Worm (Caenorhabditis elegans): ENCODE measurements around the gene alr-1.

DNA sequence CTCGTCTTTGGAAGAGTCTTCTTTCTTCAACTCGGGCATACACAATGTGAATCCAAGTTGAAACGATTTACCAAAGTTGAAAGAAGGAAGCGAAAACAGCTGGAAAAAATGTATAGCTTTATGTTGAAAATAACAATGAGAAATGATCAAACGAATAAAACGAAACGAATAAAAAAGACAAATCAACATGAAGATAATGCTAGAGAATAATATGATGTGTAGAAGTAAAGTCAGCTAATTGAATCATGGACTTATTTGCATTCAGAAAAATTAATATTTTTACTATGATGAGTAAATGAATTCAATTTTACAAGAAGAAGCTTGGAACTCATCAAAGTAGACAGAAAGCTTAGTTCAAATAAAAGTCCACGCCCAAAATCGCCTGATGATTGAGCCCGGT, at the start of gene alr-1:
- TF ChIP-seq nhr-77 (tag; optimal IDR thresholded peaks at IDR 0.05), result no peak
- TF ChIP-seq R02D3.7 (tag; optimal IDR thresholded peaks at IDR 0.05), result no peak
- no peak for TF ChIP-seq nhr-237 (tag; optimal IDR thresholded peaks at IDR 0.05)
- no peak for TF ChIP-seq fos-1 (tag; optimal IDR thresholded peaks at IDR 0.05)
- TF ChIP-seq ama-1 (optimal IDR thresholded peaks at IDR 0.05), result no peak

Measured in whole organism, L2 larva.